Worm (Caenorhabditis elegans) whole organism, late embryonic: ENCODE data around the gene F07E5.9.

ENCODE experiments used
- C08G9.2 ChIP-seq: sonication (generic microtip); optimal IDR thresholded peaks from 2 replicates; lab custom pipeline; 2016; ENCODE audit warnings: mild to moderate bottlenecking, missing genetic modification characterization, moderate library complexity, missing compliant biosample characterization
- F13H6.1 ChIP-seq: sonication (generic microtip); optimal IDR thresholded peaks from 2 replicates; lab custom pipeline; 2016; ENCODE audit warnings: missing genetic modification characterization, missing compliant biosample characterization
- K02D7.2 ChIP-seq: sonication (generic microtip); optimal IDR thresholded peaks from 2 replicates; lab custom pipeline; 2017; ENCODE audit warnings: mild to moderate bottlenecking, missing genetic modification characterization, missing compliant biosample characterization
- K09A11.1 ChIP-seq: sonication (generic microtip); optimal IDR thresholded peaks from 2 replicates; lab custom pipeline; 2017; ENCODE audit warnings: antibody characterized with exemption, mild to moderate bottlenecking, missing genetic modification characterization, missing compliant biosample characterization; ENCODE audit not compliant: insufficient read depth
- Y22D7AL.16 ChIP-seq: sonication (generic microtip); optimal IDR thresholded peaks from 2 replicates; lab custom pipeline; 2016; ENCODE audit warnings: missing genetic modification characterization, missing compliant biosample characterization
- ama-1 ChIP-seq: fragments of 150-350 bp; optimal IDR thresholded peaks from 2 replicates; lab custom pipeline; 2014
- ceh-2 ChIP-seq: sonication (generic microtip); optimal IDR thresholded peaks from 2 replicates; lab custom pipeline; 2016; ENCODE audit warnings: missing genotype, missing genetic modification characterization, missing compliant biosample characterization
- ceh-22 ChIP-seq: sonication (generic microtip); optimal IDR thresholded peaks from 2 replicates; lab custom pipeline; 2017; ENCODE audit warnings: missing biosample characterization, missing genetic modification characterization
- ceh-30 ChIP-seq: fragments of 150-350 bp; optimal IDR thresholded peaks from 2 replicates; lab custom pipeline; 2014; ENCODE audit warnings: missing biosample characterization, missing genetic modification characterization
- ceh-34 ChIP-seq: sonication (generic microtip); optimal IDR thresholded peaks from 2 replicates; lab custom pipeline; 2016; ENCODE audit warnings: mild to moderate bottlenecking, missing genetic modification characterization, missing compliant biosample characterization
- ceh-48 ChIP-seq: sonication (generic microtip); optimal IDR thresholded peaks from 2 replicates; lab custom pipeline; 2016; ENCODE audit warnings: missing genetic modification characterization, inconsistent platforms, missing compliant biosample characterization
- ceh-6 ChIP-seq: fragments of 200-800 bp; sonication (Bioruptor generic); optimal IDR thresholded peaks from 2 replicates; lab custom pipeline; 2018; ENCODE audit warnings: mild to moderate bottlenecking, missing genetic modification characterization, missing compliant biosample characterization
- ceh-9 ChIP-seq: sonication (generic microtip); optimal IDR thresholded peaks from 2 replicates; lab custom pipeline; 2016; ENCODE audit warnings: mild to moderate bottlenecking, missing genetic modification characterization, inconsistent platforms, missing compliant biosample characterization
- che-1 ChIP-seq: sonication (generic microtip); optimal IDR thresholded peaks from 2 replicates; lab custom pipeline; 2016; ENCODE audit warnings: mild to moderate bottlenecking, missing genetic modification characterization, missing compliant biosample characterization
- dmd-4 ChIP-seq: sonication (generic microtip); optimal IDR thresholded peaks from 2 replicates; lab custom pipeline; 2016; ENCODE audit warnings: borderline replicate concordance, missing genetic modification characterization, missing compliant biosample characterization
- ets-4 ChIP-seq: sonication (generic microtip); optimal IDR thresholded peaks from 2 replicates; lab custom pipeline; 2016; ENCODE audit warnings: missing genetic modification characterization, missing compliant biosample characterization
- fax-1 ChIP-seq: sonication (generic microtip); optimal IDR thresholded peaks from 2 replicates; lab custom pipeline; 2016; ENCODE audit warnings: missing genotype, missing genetic modification characterization, missing compliant biosample characterization
- gmeb-2 ChIP-seq: sonication (generic microtip); optimal IDR thresholded peaks from 2 replicates; lab custom pipeline; 2016; ENCODE audit warnings: missing genetic modification characterization, inconsistent platforms, missing compliant biosample characterization
- hlh-13 ChIP-seq: fragments of 200-800 bp; sonication (Bioruptor generic); optimal IDR thresholded peaks from 2 replicates; lab custom pipeline; 2018; ENCODE audit warnings: mild to moderate bottlenecking, missing genetic modification characterization, missing compliant biosample characterization
- hlh-30 ChIP-seq: sonication (generic microtip); optimal IDR thresholded peaks from 2 replicates; lab custom pipeline; 2017; ENCODE audit warnings: antibody characterized with exemption, missing genetic modification characterization, missing compliant biosample characterization; ENCODE audit not compliant: insufficient read depth
- hlh-8 ChIP-seq: sonication (generic microtip); optimal IDR thresholded peaks from 2 replicates; lab custom pipeline; 2016; ENCODE audit warnings: missing genotype, missing genetic modification characterization, missing compliant biosample characterization
- madf-2 ChIP-seq: sonication (generic microtip); optimal IDR thresholded peaks from 2 replicates; lab custom pipeline; 2017; ENCODE audit warnings: missing genetic modification characterization, missing compliant biosample characterization
- nhr-11 ChIP-seq: fragments of 150-350 bp; optimal IDR thresholded peaks from 2 replicates; lab custom pipeline; 2014; ENCODE audit warnings: missing biosample characterization, missing genetic modification characterization
- pag-3 ChIP-seq: sonication (generic microtip); optimal IDR thresholded peaks from 2 replicates; lab custom pipeline; 2016; ENCODE audit warnings: missing compliant biosample characterization, missing genetic modification characterization, borderline replicate concordance
- pat-9 ChIP-seq: fragments of 200-800 bp; sonication (Bioruptor generic); optimal IDR thresholded peaks from 2 replicates; lab custom pipeline; 2018; ENCODE audit warnings: mild to moderate bottlenecking, missing genetic modification characterization, moderate library complexity, missing compliant biosample characterization
- pax-1 ChIP-seq: fragments of 150-350 bp; optimal IDR thresholded peaks from 2 replicates; lab custom pipeline; 2014; ENCODE audit warnings: missing biosample characterization, missing genetic modification characterization
- pha-4 ChIP-seq: fragments of 150-350 bp; optimal IDR thresholded peaks from 2 replicates; lab custom pipeline; 2018; ENCODE audit warnings: missing biosample characterization, missing genetic modification reagents, missing genetic modification characterization
- ref-2 ChIP-seq: sonication (generic microtip); optimal IDR thresholded peaks from 2 replicates; lab custom pipeline; 2016; ENCODE audit warnings: missing genetic modification characterization, missing compliant biosample characterization
- rnt-1 ChIP-seq: sonication (generic microtip); optimal IDR thresholded peaks from 2 replicates; lab custom pipeline; 2016; ENCODE audit warnings: missing genetic modification characterization, missing compliant biosample characterization
- sox-2 ChIP-seq: fragments of 200-800 bp; sonication (Bioruptor generic); IDR thresholded peaks from 2 replicates; pipeline ENCODE4 v1.3.6; 2022; ENCODE audit warnings: missing genetic modification reagents, missing genetic modification characterization, missing compliant biosample characterization
- syd-9 ChIP-seq: sonication (generic microtip); optimal IDR thresholded peaks from 2 replicates; lab custom pipeline; 2016; ENCODE audit warnings: mild to moderate bottlenecking, missing genetic modification characterization, moderate library complexity, missing compliant biosample characterization
- tbx-2 ChIP-seq: sonication (generic microtip); optimal IDR thresholded peaks from 2 replicates; lab custom pipeline; 2016; ENCODE audit warnings: missing genetic modification characterization, missing compliant biosample characterization
- unc-3 ChIP-seq, 2 experiments: fragments of 200-800 bp in 1 of 2; sonication (Bioruptor generic) in 1 of 2; sonication (generic microtip) in 1 of 2; conservative IDR thresholded peaks in 1 of 2; optimal IDR thresholded peaks in 1 of 2; 2 replicates each; pipeline versions ENCODE4 v1.3.6 to Lab custom; 2016 to 2022; ENCODE audit warnings: missing compliant biosample characterization in 2 of 2, missing genetic modification characterization in 2 of 2, missing genetic modification reagents in 1 of 2
- unc-42 ChIP-seq: sonication (generic microtip); optimal IDR thresholded peaks from 2 replicates; lab custom pipeline; 2016; ENCODE audit warnings: missing genotype, missing genetic modification characterization, missing compliant biosample characterization
- unc-55 ChIP-seq: sonication (generic microtip); optimal IDR thresholded peaks from 2 replicates; lab custom pipeline; 2017; ENCODE audit warnings: missing biosample characterization, missing genetic modification reagents, missing genetic modification characterization
- zip-5 ChIP-seq: sonication (generic microtip); optimal IDR thresholded peaks from 2 replicates; lab custom pipeline; 2016; ENCODE audit warnings: missing genetic modification characterization, missing compliant biosample characterization

The F07E5.9 gene

ce11 chrII:2080425-2080824 is at the start of gene F07E5.9:
Gene F07E5.9, minus strand, starts transcription at chrII:2080525.
- TF ChIP-seq ets-4 (tag; lab: Kevin White, UChicago) (no peak), K02D7.2 (tag; lab: Kevin White, UChicago) (no peak), ref-2 (no peak), pha-4 (tag; lab: Kevin White, UChicago) (no peak), ceh-48 (tag; lab: Kevin White, UChicago) (no peak), madf-2 (tag; lab: Kevin White, UChicago) (no peak), unc-3 (GFP tag; conservative IDR thresholded peaks at IDR 0.05; lab: Robert Waterston, UW) (no peak), unc-3 (tag; optimal IDR thresholded peaks at IDR 0.05; lab: Kevin White, UChicago) (no peak), ama-1 (no peak), Y22D7AL.16 (no peak), unc-55 (GFP tag; lab: Kevin White, UChicago) (no peak), sox-2 (GFP tag; lab: Robert Waterston, UW) (no peak), syd-9 (no peak), hlh-30 (tag; lab: Kevin White, UChicago) (no peak), nhr-11 (tag; lab: Kevin White, UChicago) (no peak), hlh-13 (GFP tag; lab: Kevin White, UChicago) (no peak), C08G9.2 (tag; lab: Kevin White, UChicago) (no peak)
- TF ChIP-seq, all 69 proteins: peak for 0

ce11 chrII:2122762-2123161 is 42.4 kb upstream of the F07E5.9 start:
- TF ChIP-seq hlh-30 (tag; lab: Kevin White, UChicago) = no peak
- no peak for TF ChIP-seq unc-42 (tag; lab: Kevin White, UChicago)
- no peak for TF ChIP-seq gmeb-2 (tag; lab: Kevin White, UChicago)
- no peak for TF ChIP-seq ceh-2 (tag; lab: Kevin White, UChicago)
- TF ChIP-seq ceh-9 = no peak
- TF ChIP-seq pax-1 (tag; lab: Kevin White, UChicago) = no peak
- TF ChIP-seq che-1 (tag; lab: Kevin White, UChicago) = no peak
- TF ChIP-seq syd-9 = no peak
- TF ChIP-seq K09A11.1 (tag; lab: Kevin White, UChicago) = no peak
- TF ChIP-seq rnt-1 (tag; lab: Kevin White, UChicago) = no peak
- TF ChIP-seq hlh-8 (tag; lab: Kevin White, UChicago) = no peak

- TF ChIP-seq fax-1 (tag; lab: Kevin White, UChicago) (no peak), ceh-30 (tag; lab: Kevin White, UChicago) (no peak), dmd-4 (tag; lab: Kevin White, UChicago) (no peak), ceh-2 (tag; lab: Kevin White, UChicago) (no peak), ceh-6 (GFP tag; lab: Kevin White, UChicago) (no peak), pag-3 (tag; lab: Kevin White, UChicago) (no peak), pat-9 (tag; lab: Kevin White, UChicago) (no peak), F13H6.1 (no peak), tbx-2 (tag; lab: Kevin White, UChicago) (no peak), ceh-22 (tag; lab: Kevin White, UChicago) (no peak), sox-2 (GFP tag; lab: Robert Waterston, UW) (no peak)
These were observed 41.8 kb upstream of the F07E5.9 start, which contains the start of gene math-37 for ce11 chrII:2122091-2122490. Gene math-37, minus strand, starts transcription at chrII:2122191.

- TF ChIP-seq zip-5 (tag; lab: Kevin White, UChicago) = no peak
- no peak for TF ChIP-seq madf-2 (tag; lab: Kevin White, UChicago)
- TF ChIP-seq ceh-34 (tag; lab: Kevin White, UChicago) = no peak
These were observed 36.5 kb upstream of the F07E5.9 start, which contains the start of gene srh-195 for ce11 chrII:2116794-2117193. Gene srh-195, minus strand, starts transcription at chrII:2116894.
